Fruit fly (Drosophila melanogaster): ENCODE results near the gene Klp31E.
A peak's percentile ranks its signal among the peaks of the same experiment; 100 is the strongest.

Klp31E gene

dm6 chr2L:10435606-10436160 is 21.9 kb downstream of the Klp31E start, which contains the start of the genes TBC1D16 and holn1 (continued):
- TF ChIP-seq hbn (GFP tag; IDR thresholded peaks at IDR 0.05; ENCODE audit: partially characterized antibody), result peak; percentile 53; the same call in 1 of the 2 replicates
- peak; percentile 52; the same call in 2 of the 3 replicates for TF ChIP-seq HLH4C (GFP tag; IDR thresholded peaks at IDR 0.05; ENCODE audit: partially characterized antibody)
- TF ChIP-seq CG13287 (GFP tag; IDR thresholded peaks at IDR 0.05; ENCODE audit: partially characterized antibody), result peak; percentile 78
- TF ChIP-seq CG30431 (GFP tag; optimal IDR thresholded peaks at IDR 0.05), result no peak
- peak; percentile 45; the same call in 2 of the 3 replicates for TF ChIP-seq CG34224 (GFP tag; IDR thresholded peaks at IDR 0.05; ENCODE audit: partially characterized antibody)
- TF ChIP-seq zen2 (GFP tag; IDR thresholded peaks at IDR 0.05; ENCODE audit: partially characterized antibody), result peak; percentile 5; the same call in 1 of the 3 replicates
- TF ChIP-seq CG16813 (GFP tag; IDR thresholded peaks at IDR 0.05; ENCODE audit: partially characterized antibody), result 0 out of 3 replicates have a peak, but pooled peaks have one; percentile 13
- no peak for TF ChIP-seq shn (GFP tag; optimal IDR thresholded peaks at IDR 0.05)
- TF ChIP-seq CG18599 (GFP tag; optimal IDR thresholded peaks at IDR 0.05), result no peak
- peak; percentile 37 for TF ChIP-seq CG12659 (GFP tag; optimal IDR thresholded peaks at IDR 0.05)
- TF ChIP-seq CG10462 (GFP tag; optimal IDR thresholded peaks at IDR 0.05), result no peak
- no peak for TF ChIP-seq Awh (GFP tag; IDR thresholded peaks at IDR 0.05)
- peak; percentile 35 for TF ChIP-seq trem (tag; optimal IDR thresholded peaks at IDR 0.05)
- no peak for TF ChIP-seq jing (GFP tag; optimal IDR thresholded peaks at IDR 0.05)
- peak; percentile 27; the same call in 1 of the 3 replicates for TF ChIP-seq Doc3 (GFP tag; IDR thresholded peaks at IDR 0.05; ENCODE audit: partially characterized antibody)
- peak; percentile 37 for TF ChIP-seq CG14710 (tag; optimal IDR thresholded peaks at IDR 0.05)
- TF ChIP-seq ems (GFP tag; optimal IDR thresholded peaks at IDR 0.05), result no peak
- 0 out of 2 replicates have a peak, but pooled peaks have one; percentile 25 for TF ChIP-seq Xrp1 (GFP tag; IDR thresholded peaks at IDR 0.05)
- TF ChIP-seq CG17186 (GFP tag; optimal IDR thresholded peaks at IDR 0.05), result no peak
- TF ChIP-seq Sry-δ (GFP tag; optimal IDR thresholded peaks at IDR 0.05), result peak; percentile 62
- peak; percentile 55; the same call in 1 of the 2 replicates for TF ChIP-seq amos (GFP tag; IDR thresholded peaks at IDR 0.05; ENCODE audit: partially characterized antibody)
- TF ChIP-seq CkIIα-i1 (GFP tag; IDR thresholded peaks at IDR 0.05), result no peak
- TF ChIP-seq CG8359 (GFP tag; optimal IDR thresholded peaks at IDR 0.05; ENCODE audit: borderline replicate concordance), result no peak
- TF ChIP-seq MBD-R2 (GFP tag; IDR thresholded peaks at IDR 0.05), result peak; percentile 50
- TF ChIP-seq CG10267 (tag; optimal IDR thresholded peaks at IDR 0.05), result peak; percentile 1
- peak; percentile 12 for TF ChIP-seq CG17829 (tag; optimal IDR thresholded peaks at IDR 0.05)
- TF ChIP-seq Scr (GFP tag; IDR thresholded peaks at IDR 0.05; ENCODE audit: partially characterized antibody), result peak; percentile 71
- peak; percentile 44 for TF ChIP-seq stwl (tag; optimal IDR thresholded peaks at IDR 0.05)
- no peak for TF ChIP-seq Hand (GFP tag; optimal IDR thresholded peaks at IDR 0.05)
- no peak for TF ChIP-seq croc (GFP tag; conservative IDR thresholded peaks at IDR 0.05)
- peak; percentile 94 for TF ChIP-seq CG30020 (tag; optimal IDR thresholded peaks at IDR 0.05)
- TF ChIP-seq CG3407 (GFP tag; optimal IDR thresholded peaks at IDR 0.05), result no peak
- peak; percentile 30 for TF ChIP-seq CG2712 (tag; optimal IDR thresholded peaks at IDR 0.05)
- no peak for TF ChIP-seq cas (GFP tag; IDR thresholded peaks at IDR 0.05)
- peak; percentile 15 for TF ChIP-seq nmo (GFP tag; optimal IDR thresholded peaks at IDR 0.05)
- peak; percentile 30; the same call in 1 of the 2 replicates for TF ChIP-seq bbx (GFP tag; IDR thresholded peaks at IDR 0.05; ENCODE audit: partially characterized antibody)
- peak; percentile 1 for TF ChIP-seq zen (tag; optimal IDR thresholded peaks at IDR 0.05)
- TF ChIP-seq al (GFP tag; IDR thresholded peaks at IDR 0.05), result no peak
- TF ChIP-seq CG7745 (tag; optimal IDR thresholded peaks at IDR 0.05), result no peak

All from whole organism, embryonic.